Fruit fly (Drosophila melanogaster): Measurements from ENCODE around the gene Arpc3A.

DNA sequence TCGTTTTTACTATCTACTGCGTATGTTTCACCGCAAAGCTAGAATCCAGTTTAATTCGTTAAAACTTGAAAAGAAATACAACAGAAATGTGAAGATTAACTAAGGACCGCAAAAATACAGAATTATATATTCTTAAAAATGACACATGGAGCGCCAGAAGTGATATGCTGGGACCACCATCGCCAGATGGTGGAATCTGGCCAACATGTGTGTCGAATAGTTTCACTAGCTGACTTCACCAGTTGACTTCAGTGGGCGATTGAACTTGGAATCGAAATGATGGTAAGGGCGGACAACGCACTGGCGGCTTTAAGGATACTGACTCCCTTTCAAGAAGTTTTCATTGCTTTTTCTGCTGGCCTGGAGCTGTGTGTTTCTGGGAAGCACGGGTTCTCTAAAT is 32.4 kb upstream of the Arpc3A start, which contains the start of gene CG9593:
- TF ChIP-seq CG8478 (optimal IDR thresholded peaks at IDR 0.05) (no peak), CTCF (optimal IDR thresholded peaks at IDR 0.05) (no peak)
